Fruit fly (Drosophila melanogaster): Measurements from ENCODE around the gene Mics1.

Gene Mics1

DNA sequence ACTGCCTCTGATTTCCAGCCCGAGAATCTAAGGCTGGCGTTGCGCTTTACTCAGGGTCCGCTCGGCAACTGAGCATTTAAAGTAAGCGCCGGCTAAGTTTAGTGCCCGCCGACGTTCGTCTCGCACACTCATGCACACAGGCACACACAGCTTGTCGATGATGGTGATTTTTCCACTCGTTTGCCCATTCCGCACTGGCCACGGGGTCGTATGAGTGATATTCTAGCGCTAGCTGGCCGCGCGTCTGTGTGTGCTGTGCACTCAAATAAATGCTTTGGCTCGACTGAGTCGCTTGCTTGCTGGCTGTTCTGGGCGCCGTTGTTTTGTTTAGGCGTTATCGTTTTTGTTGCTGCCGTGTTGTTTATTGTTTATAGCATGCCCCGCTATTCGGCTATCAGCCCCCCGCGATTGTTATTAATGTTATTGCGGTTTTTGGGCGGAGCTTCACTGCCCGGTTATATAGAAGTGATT is 13.5 kb upstream of the Mics1 start, which contains the start of gene alpha-Est8:
Gene alpha-Est8, minus strand, starts transcription at position 72 of the 471 bp plus-strand sequence.
- no peak for TF ChIP-seq Crg-1 (GFP tag; optimal IDR thresholded peaks at IDR 0.05)
- TF ChIP-seq bab1 (GFP tag; optimal IDR thresholded peaks at IDR 0.05) = no peak
- TF ChIP-seq Mnt (GFP tag; optimal IDR thresholded peaks at IDR 0.05) = peak; percentile 59
- peak; percentile 29 for TF ChIP-seq CG14711 (tag; optimal IDR thresholded peaks at IDR 0.05)
- peak; percentile 51 for TF ChIP-seq CG33017 (tag; optimal IDR thresholded peaks at IDR 0.05)
- TF ChIP-seq CG7045 (GFP tag; optimal IDR thresholded peaks at IDR 0.05) = peak; percentile 38
- peak; percentile 2 for TF ChIP-seq kay (GFP tag; ENCODE audit: borderline replicate concordance)
- TF ChIP-seq cic (GFP tag; optimal IDR thresholded peaks at IDR 0.05) = peak; percentile 55
- TF ChIP-seq CG1620 (GFP tag; optimal IDR thresholded peaks at IDR 0.05) = no peak
- TF ChIP-seq CG7101 (tag; optimal IDR thresholded peaks at IDR 0.05) = peak; percentile 28
- TF ChIP-seq tj (GFP tag; optimal IDR thresholded peaks at IDR 0.05) = peak; percentile 3
- peak; percentile 2 for TF ChIP-seq Hr96 (GFP tag; optimal IDR thresholded peaks at IDR 0.05)
- TF ChIP-seq cnc (optimal IDR thresholded peaks at IDR 0.05) = no peak
- peak; percentile 14 for TF ChIP-seq pad (GFP tag; optimal IDR thresholded peaks at IDR 0.05)
- TF ChIP-seq toe (GFP tag; optimal IDR thresholded peaks at IDR 0.05) = peak; percentile 31
- peak; percentile 47 for TF ChIP-seq CG12768 (GFP tag; optimal IDR thresholded peaks at IDR 0.05)
- TF ChIP-seq CG11617 (GFP tag; optimal IDR thresholded peaks at IDR 0.05) = no peak
- TF ChIP-seq ovo (GFP tag; optimal IDR thresholded peaks at IDR 0.05) = peak; percentile 88
- peak; percentile 38 for TF ChIP-seq CG5204 (GFP tag; optimal IDR thresholded peaks at IDR 0.05)
- peak; percentile 10 for TF ChIP-seq Clk (GFP tag; optimal IDR thresholded peaks at IDR 0.05)

DNA sequence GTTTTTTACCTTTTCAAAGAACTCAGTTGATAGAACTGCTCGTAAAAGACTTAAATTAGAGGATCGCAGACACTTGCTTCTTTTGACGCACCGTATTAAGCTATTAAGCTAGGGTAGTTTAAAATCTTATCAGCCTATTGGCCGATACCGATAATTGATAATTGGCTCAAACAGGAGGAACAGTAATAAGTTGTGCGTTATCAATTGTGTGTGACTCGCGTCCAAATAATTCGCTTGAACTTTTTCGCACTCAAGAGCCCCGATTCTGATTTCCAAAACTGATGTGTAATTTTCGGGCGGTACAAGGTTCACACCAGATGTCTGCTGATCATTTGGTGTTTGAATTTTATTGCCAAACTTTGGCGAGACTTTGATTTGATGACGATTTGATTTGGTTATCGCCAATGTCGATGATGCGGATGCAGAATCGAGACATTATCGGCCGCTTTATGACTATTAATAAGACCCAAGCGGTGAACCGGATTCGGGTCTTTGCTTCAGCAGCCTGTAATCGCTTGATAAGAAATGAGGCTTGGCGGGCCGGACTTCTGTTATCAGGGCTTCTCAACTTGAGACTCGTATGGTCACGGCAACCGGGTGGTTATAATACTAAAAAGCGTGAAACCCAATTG is 12.2 kb upstream of the Mics1 start:
- TF ChIP-seq kay (GFP tag; ENCODE audit: borderline replicate concordance) (peak; percentile 64), tj (GFP tag; optimal IDR thresholded peaks at IDR 0.05) (no peak), CG7045 (GFP tag; optimal IDR thresholded peaks at IDR 0.05) (no peak)

dm6 chr3R:7508198-7508837 is 6.1 kb upstream of the Mics1 start:
- TF ChIP-seq kay (GFP tag; ENCODE audit: borderline replicate concordance) (peak; percentile 86), ovo (GFP tag; optimal IDR thresholded peaks at IDR 0.05) (no peak), bab1 (GFP tag; optimal IDR thresholded peaks at IDR 0.05) (peak; percentile 5), cic (GFP tag; optimal IDR thresholded peaks at IDR 0.05) (peak; percentile 18), CG14711 (tag; optimal IDR thresholded peaks at IDR 0.05) (no peak), CG33017 (tag; optimal IDR thresholded peaks at IDR 0.05) (no peak), tj (GFP tag; optimal IDR thresholded peaks at IDR 0.05) (peak; percentile 1), CG7045 (GFP tag; optimal IDR thresholded peaks at IDR 0.05) (no peak), CG7101 (tag; optimal IDR thresholded peaks at IDR 0.05) (no peak), Crg-1 (GFP tag; optimal IDR thresholded peaks at IDR 0.05) (no peak)

DNA sequence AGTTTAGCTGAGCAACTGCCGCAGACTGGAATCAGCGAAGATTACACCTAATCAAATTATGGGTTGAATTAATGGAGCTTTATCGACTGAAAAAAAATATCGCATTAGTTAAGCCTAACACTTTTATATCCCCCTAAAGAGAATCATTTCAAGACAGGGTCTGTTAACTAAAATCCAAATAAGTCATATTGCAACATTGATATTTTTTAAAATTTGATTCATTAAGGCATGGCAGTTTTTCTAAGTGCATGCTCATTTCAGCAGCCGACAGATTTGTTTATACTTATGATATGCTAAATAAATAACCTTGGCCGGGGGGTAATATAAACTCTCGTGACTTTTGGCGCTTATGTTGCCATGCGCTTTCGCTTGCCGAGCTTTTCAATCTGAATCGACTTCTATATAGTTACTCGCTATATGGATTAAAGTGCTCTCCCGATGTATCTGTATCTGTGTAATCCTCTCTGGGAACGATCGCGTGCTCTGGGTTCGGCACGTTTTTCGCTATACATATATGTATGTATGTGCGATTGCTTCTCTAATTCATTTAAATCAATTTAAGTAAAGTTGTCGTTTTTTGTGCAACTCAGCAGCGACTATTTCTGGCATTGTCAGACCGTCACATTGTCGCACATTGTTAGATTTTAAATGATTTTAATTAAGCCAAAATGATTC is 4.3 kb upstream of the Mics1 start:
- TF ChIP-seq Hr96 (GFP tag; optimal IDR thresholded peaks at IDR 0.05) (no peak), cic (GFP tag; optimal IDR thresholded peaks at IDR 0.05) (no peak), CG33017 (tag; optimal IDR thresholded peaks at IDR 0.05) (no peak), CG5204 (GFP tag; optimal IDR thresholded peaks at IDR 0.05) (peak; percentile 53), CG11617 (GFP tag; optimal IDR thresholded peaks at IDR 0.05) (no peak), toe (GFP tag; optimal IDR thresholded peaks at IDR 0.05) (no peak), kay (GFP tag; ENCODE audit: borderline replicate concordance) (peak; percentile 74), CG1620 (GFP tag; optimal IDR thresholded peaks at IDR 0.05) (no peak), bab1 (GFP tag; optimal IDR thresholded peaks at IDR 0.05) (no peak), tj (GFP tag; optimal IDR thresholded peaks at IDR 0.05) (no peak), CG7045 (GFP tag; optimal IDR thresholded peaks at IDR 0.05) (peak; percentile 43), ovo (GFP tag; optimal IDR thresholded peaks at IDR 0.05) (no peak), CG14711 (tag; optimal IDR thresholded peaks at IDR 0.05) (peak; percentile 67), pad (GFP tag; optimal IDR thresholded peaks at IDR 0.05) (peak; percentile 19), cnc (optimal IDR thresholded peaks at IDR 0.05) (no peak), CG7101 (tag; optimal IDR thresholded peaks at IDR 0.05) (peak; percentile 2)

dm6 chr3R:7504989-7505761 is 3.0 kb upstream of the Mics1 start, which contains the start of gene alpha-Est9:
TSS of gene alpha-Est9 (minus strand) at chr3R:7505098.
- no peak for TF ChIP-seq cnc (optimal IDR thresholded peaks at IDR 0.05)
- peak; percentile 1 for TF ChIP-seq CG14711 (tag; optimal IDR thresholded peaks at IDR 0.05)
- no peak for TF ChIP-seq toe (GFP tag; optimal IDR thresholded peaks at IDR 0.05)
- peak; percentile 16 for TF ChIP-seq CG11617 (GFP tag; optimal IDR thresholded peaks at IDR 0.05)
- TF ChIP-seq Mnt (GFP tag; optimal IDR thresholded peaks at IDR 0.05) = peak; percentile 74
- no peak for TF ChIP-seq Crg-1 (GFP tag; optimal IDR thresholded peaks at IDR 0.05)
- TF ChIP-seq bab1 (GFP tag; optimal IDR thresholded peaks at IDR 0.05) = no peak
- TF ChIP-seq Hr96 (GFP tag; optimal IDR thresholded peaks at IDR 0.05) = peak; percentile 39
- peak; percentile 60 for TF ChIP-seq tj (GFP tag; optimal IDR thresholded peaks at IDR 0.05)
- TF ChIP-seq ovo (GFP tag; optimal IDR thresholded peaks at IDR 0.05) = no peak
- TF ChIP-seq pad (GFP tag; optimal IDR thresholded peaks at IDR 0.05) = peak; percentile 11
- TF ChIP-seq CG12768 (GFP tag; optimal IDR thresholded peaks at IDR 0.05) = peak; percentile 33
- peak; percentile 59 for TF ChIP-seq cic (GFP tag; optimal IDR thresholded peaks at IDR 0.05)
- TF ChIP-seq CG7101 (tag; optimal IDR thresholded peaks at IDR 0.05) = peak; percentile 14
- TF ChIP-seq CG33017 (tag; optimal IDR thresholded peaks at IDR 0.05) = peak; percentile 25
- peak; percentile 95 for TF ChIP-seq kay (GFP tag; ENCODE audit: borderline replicate concordance)
- no peak for TF ChIP-seq CG5204 (GFP tag; optimal IDR thresholded peaks at IDR 0.05)

Data from whole organism, adult.